Fruit fly (Drosophila melanogaster) whole organism, adult: ENCODE measurements around the gene CG11134.

Source experiments
- CG11617 ChIP-seq: fragments of 200-800 bp; sonication (Bioruptor generic); optimal IDR thresholded peaks from 2 replicates; lab custom pipeline; 2017; ENCODE audit warnings: mild to moderate bottlenecking, missing biosample characterization, missing genetic modification reagents, missing genetic modification characterization
- CG14711 ChIP-seq: fragments of 200-800 bp; sonication (Bioruptor generic); optimal IDR thresholded peaks from 2 replicates; lab custom pipeline; 2018; ENCODE audit warnings: missing biosample characterization, mild to moderate bottlenecking, missing genetic modification characterization, moderate library complexity
- CG1620 ChIP-seq: fragments of 200-800 bp; sonication (Bioruptor generic); optimal IDR thresholded peaks from 2 replicates; lab custom pipeline; 2016; ENCODE audit warnings: missing biosample characterization, missing genetic modification characterization
- Clk ChIP-seq: fragments of 200-800 bp; sonication (Bioruptor generic); optimal IDR thresholded peaks from 2 replicates; lab custom pipeline; 2017; ENCODE audit warnings: missing biosample characterization, missing genetic modification characterization
- Crg-1 ChIP-seq: fragments of 200-800 bp; sonication (Bioruptor generic); optimal IDR thresholded peaks from 2 replicates; lab custom pipeline; 2016; ENCODE audit warnings: missing biosample characterization, missing genetic modification characterization
- bab1 ChIP-seq: fragments of 200-800 bp; sonication (Bioruptor generic); optimal IDR thresholded peaks from 3 replicates; lab custom pipeline; 2019; ENCODE audit warnings: missing biosample characterization, mild to moderate bottlenecking, missing genetic modification characterization, moderate library complexity
- kay ChIP-seq: fragments of 200-800 bp; sonication (Bioruptor generic); peaks from one replicate; lab custom pipeline; 2016; ENCODE audit warnings: missing biosample characterization, missing genetic modification characterization, borderline replicate concordance
- tj ChIP-seq: fragments of 200-800 bp; sonication (Bioruptor generic); optimal IDR thresholded peaks from 3 replicates; lab custom pipeline; 2017; ENCODE audit warnings: missing biosample characterization, mild to moderate bottlenecking, missing genetic modification characterization, moderate library complexity

DNA sequence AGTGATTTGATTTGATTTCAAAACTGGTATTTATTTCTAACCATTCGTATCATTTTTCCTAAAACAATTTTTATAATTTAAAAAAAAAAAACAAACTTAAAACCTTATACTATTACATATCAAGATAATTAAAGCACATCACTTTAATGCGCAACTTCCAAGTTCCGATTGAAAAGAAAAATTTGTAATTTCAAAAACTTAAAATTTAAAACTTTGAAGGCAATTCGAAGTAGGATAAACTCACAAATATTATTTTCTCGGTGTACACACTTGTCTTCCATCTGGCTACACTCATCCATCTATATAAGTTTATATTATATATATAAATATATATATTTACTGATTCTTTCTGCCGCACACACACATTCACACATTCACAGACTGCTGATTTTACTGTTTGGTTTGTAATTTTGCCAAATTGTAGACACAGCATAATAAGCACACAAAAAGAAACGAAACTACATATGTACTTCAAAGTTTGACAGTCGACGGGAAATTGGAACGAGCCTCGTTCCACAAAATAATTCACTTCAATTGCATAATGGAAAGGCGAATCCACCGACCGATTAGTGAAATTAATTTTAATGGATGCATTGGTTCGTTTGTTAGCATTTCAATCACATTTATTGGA lies 48.4 kb downstream of the CG11134 start:
- no peak for TF ChIP-seq kay (GFP tag; lab: Kevin White, UChicago)
- TF ChIP-seq bab1 (GFP tag; lab: Kevin White, UChicago) = peak; percentile 36
- no peak for TF ChIP-seq Clk
- no peak for TF ChIP-seq CG11617
- TF ChIP-seq CG1620 = no peak
- no peak for TF ChIP-seq CG14711
- no peak for TF ChIP-seq Crg-1 (GFP tag; lab: Kevin White, UChicago)
- TF ChIP-seq tj (GFP tag; lab: Kevin White, UChicago) = peak; percentile 98
